Fruit fly (Drosophila melanogaster): ENCODE data around the gene stol.

Gene stol

dm6 chr2L:15614728-15615127 lies 103.3 kb downstream of the stol start, which contains the start of gene CG15254:
Gene CG15254 (minus strand): TSS chr2L:15614828.
- TF ChIP-seq ovo (GFP tag; optimal IDR thresholded peaks at IDR 0.05), result no peak
- TF ChIP-seq cnc (optimal IDR thresholded peaks at IDR 0.05), result no peak
- no peak for TF ChIP-seq CG7045 (GFP tag; optimal IDR thresholded peaks at IDR 0.05)
- TF ChIP-seq cic (GFP tag; optimal IDR thresholded peaks at IDR 0.05), result no peak
- TF ChIP-seq kay (GFP tag; ENCODE audit: borderline replicate concordance), result no peak
- TF ChIP-seq CG7101 (tag; optimal IDR thresholded peaks at IDR 0.05), result no peak
- TF ChIP-seq Hr96 (GFP tag; optimal IDR thresholded peaks at IDR 0.05), result no peak
- no peak for TF ChIP-seq CG5204 (GFP tag; optimal IDR thresholded peaks at IDR 0.05)
- TF ChIP-seq CG14711 (tag; optimal IDR thresholded peaks at IDR 0.05), result no peak
- TF ChIP-seq Crg-1 (GFP tag; optimal IDR thresholded peaks at IDR 0.05), result no peak
- TF ChIP-seq Clk (GFP tag; optimal IDR thresholded peaks at IDR 0.05), result no peak
- TF ChIP-seq toe (GFP tag; optimal IDR thresholded peaks at IDR 0.05), result no peak
- no peak for TF ChIP-seq CG12768 (GFP tag; optimal IDR thresholded peaks at IDR 0.05)
- TF ChIP-seq tj (GFP tag; optimal IDR thresholded peaks at IDR 0.05), result no peak
- no peak for TF ChIP-seq pad (GFP tag; optimal IDR thresholded peaks at IDR 0.05)
- TF ChIP-seq Mnt (GFP tag; optimal IDR thresholded peaks at IDR 0.05), result no peak
- TF ChIP-seq bab1 (GFP tag; optimal IDR thresholded peaks at IDR 0.05), result no peak
- no peak for TF ChIP-seq CG1620 (GFP tag; optimal IDR thresholded peaks at IDR 0.05)

dm6 chr2L:15613285-15613912 lies 104.7 kb downstream of the stol start, which contains the start of gene Semp1:
Gene Semp1 (minus strand): TSS chr2L:15613335.
- no peak for TF ChIP-seq CG11617 (GFP tag; optimal IDR thresholded peaks at IDR 0.05)
- TF ChIP-seq ovo (GFP tag; optimal IDR thresholded peaks at IDR 0.05), result no peak
- no peak for TF ChIP-seq CG1620 (GFP tag; optimal IDR thresholded peaks at IDR 0.05)
- TF ChIP-seq cic (GFP tag; optimal IDR thresholded peaks at IDR 0.05), result no peak
- TF ChIP-seq CG14711 (tag; optimal IDR thresholded peaks at IDR 0.05), result no peak
- TF ChIP-seq CG7101 (tag; optimal IDR thresholded peaks at IDR 0.05), result no peak
- no peak for TF ChIP-seq CG5204 (GFP tag; optimal IDR thresholded peaks at IDR 0.05)
- no peak for TF ChIP-seq Mnt (GFP tag; optimal IDR thresholded peaks at IDR 0.05)
- TF ChIP-seq tj (GFP tag; optimal IDR thresholded peaks at IDR 0.05), result no peak
- no peak for TF ChIP-seq Clk (GFP tag; optimal IDR thresholded peaks at IDR 0.05)
- no peak for TF ChIP-seq CG33017 (tag; optimal IDR thresholded peaks at IDR 0.05)
- no peak for TF ChIP-seq toe (GFP tag; optimal IDR thresholded peaks at IDR 0.05)
- no peak for TF ChIP-seq cnc (optimal IDR thresholded peaks at IDR 0.05)
- TF ChIP-seq pad (GFP tag; optimal IDR thresholded peaks at IDR 0.05), result no peak
- TF ChIP-seq bab1 (GFP tag; optimal IDR thresholded peaks at IDR 0.05), result no peak
- no peak for TF ChIP-seq CG7045 (GFP tag; optimal IDR thresholded peaks at IDR 0.05)
- TF ChIP-seq Hr96 (GFP tag; optimal IDR thresholded peaks at IDR 0.05), result no peak
- TF ChIP-seq Crg-1 (GFP tag; optimal IDR thresholded peaks at IDR 0.05), result no peak

- TF ChIP-seq CG1620 (GFP tag; optimal IDR thresholded peaks at IDR 0.05) (no peak), Mnt (GFP tag; optimal IDR thresholded peaks at IDR 0.05) (no peak), CG33017 (tag; optimal IDR thresholded peaks at IDR 0.05) (no peak), CG7045 (GFP tag; optimal IDR thresholded peaks at IDR 0.05) (no peak), cnc (optimal IDR thresholded peaks at IDR 0.05) (no peak), cic (GFP tag; optimal IDR thresholded peaks at IDR 0.05) (no peak), kay (GFP tag; ENCODE audit: borderline replicate concordance) (peak; percentile 82), CG12768 (GFP tag; optimal IDR thresholded peaks at IDR 0.05) (no peak), CG5204 (GFP tag; optimal IDR thresholded peaks at IDR 0.05) (no peak)
Observed at dm6 chr2L:15611669-15612308, 106.3 kb downstream of the stol start, which contains the start of gene CG15255. Gene CG15255 (minus strand): TSS chr2L:15611719.

dm6 chr2L:15609139-15609538 lies 108.9 kb downstream of the stol start:
- no peak for TF ChIP-seq cnc (optimal IDR thresholded peaks at IDR 0.05)

Data from whole organism, adult.